Worm (Caenorhabditis elegans) whole organism, L3 larva: ENCODE measurements around the gene sra-28.

Experiments
- R02D3.7 ChIP-seq: fragments of 150-350 bp; optimal IDR thresholded peaks from 2 replicates; lab custom pipeline; 2014; ENCODE audit warnings: missing biosample characterization, missing genetic modification characterization
- ZK546.5 ChIP-seq: sonication (generic microtip); optimal IDR thresholded peaks from 2 replicates; lab custom pipeline; 2017; ENCODE audit warnings: missing biosample characterization, missing genetic modification characterization
- aly-2 ChIP-seq: fragments of 150-350 bp; optimal IDR thresholded peaks from 2 replicates; lab custom pipeline; 2014; ENCODE audit warnings: missing biosample characterization, missing genetic modification characterization
- ama-1 ChIP-seq: fragments of 150-350 bp; optimal IDR thresholded peaks from 2 replicates; lab custom pipeline; 2018
- ceh-16 ChIP-seq: sonication (generic microtip); optimal IDR thresholded peaks from 2 replicates; lab custom pipeline; 2017; ENCODE audit warnings: missing biosample characterization, missing genetic modification characterization
- ceh-28 ChIP-seq: fragments of 150-350 bp; optimal IDR thresholded peaks from 2 replicates; lab custom pipeline; 2014; ENCODE audit warnings: missing biosample characterization, missing genetic modification reagents, missing genetic modification characterization
- ceh-9 ChIP-seq: sonication (generic microtip); optimal IDR thresholded peaks from 2 replicates; lab custom pipeline; 2018; ENCODE audit warnings: missing biosample characterization, missing genetic modification characterization
- daf-12 ChIP-seq: fragments of 150-350 bp; optimal IDR thresholded peaks from 2 replicates; lab custom pipeline; 2014; ENCODE audit warnings: missing biosample characterization, missing genetic modification reagents, missing genetic modification characterization
- egl-27 ChIP-seq: sonication (generic microtip); optimal IDR thresholded peaks from 4 replicates; lab custom pipeline; 2017; ENCODE audit warnings: missing biosample characterization, missing genetic modification reagents, missing genetic modification characterization
- egl-5 ChIP-seq: fragments of 150-350 bp; optimal IDR thresholded peaks from 2 replicates; lab custom pipeline; 2017; ENCODE audit warnings: missing biosample characterization, missing genetic modification reagents, missing genetic modification characterization, inconsistent platforms
- elt-1 ChIP-seq: fragments of 150-350 bp; optimal IDR thresholded peaks from 2 replicates; lab custom pipeline; 2014; ENCODE audit warnings: missing biosample characterization, missing genetic modification characterization
- elt-2 ChIP-seq: sonication (generic microtip); optimal IDR thresholded peaks from 2 replicates; lab custom pipeline; 2016; ENCODE audit warnings: missing genetic modification reagents, mild to moderate bottlenecking, missing genetic modification characterization, missing compliant biosample characterization
- elt-3 ChIP-seq, 3 experiments: fragments of 150-350 bp in 1 of 3; sonication (generic microtip) in 2 of 3; optimal IDR thresholded peaks; 2 replicates in 2 of 3; 4 replicates in 1 of 3; lab custom pipeline; 2014 to 2017; ENCODE audit warnings: missing biosample characterization in 3 of 3, missing genetic modification characterization in 3 of 3
- eor-1 ChIP-seq, 2 experiments: fragments of 150-350 bp; optimal IDR thresholded peaks; 2 replicates each; lab custom pipeline; 2014 to 2018; ENCODE audit warnings: missing biosample characterization in 2 of 2, missing genetic modification characterization in 2 of 2
- fkh-2 ChIP-seq: fragments of 150-350 bp; optimal IDR thresholded peaks from 2 replicates; lab custom pipeline; 2014; ENCODE audit warnings: missing biosample characterization, missing genetic modification reagents, missing genetic modification characterization
- hmg-11 ChIP-seq: sonication (generic microtip); optimal IDR thresholded peaks from 2 replicates; lab custom pipeline; 2016; ENCODE audit warnings: missing genetic modification characterization, missing compliant biosample characterization
- jun-1 ChIP-seq: fragments of 150-350 bp; optimal IDR thresholded peaks from 2 replicates; lab custom pipeline; 2014; ENCODE audit warnings: missing biosample characterization, missing genetic modification reagents, missing genetic modification characterization
- lin-15B ChIP-seq: fragments of 150-350 bp; optimal IDR thresholded peaks from 2 replicates; lab custom pipeline; 2014; ENCODE audit warnings: missing biosample characterization, missing genetic modification characterization
- lin-39 ChIP-seq: fragments of 150-350 bp; optimal IDR thresholded peaks from 2 replicates; lab custom pipeline; 2018; ENCODE audit warnings: missing biosample characterization, missing genetic modification reagents, missing genetic modification characterization
- mdl-1 ChIP-seq: fragments of 150-350 bp; optimal IDR thresholded peaks from 2 replicates; lab custom pipeline; 2014; ENCODE audit warnings: missing biosample characterization, missing genetic modification characterization
- nfya-1 ChIP-seq: sonication (generic microtip); optimal IDR thresholded peaks from 2 replicates; lab custom pipeline; 2017; ENCODE audit warnings: missing genetic modification characterization, mild to moderate bottlenecking, missing compliant biosample characterization, antibody characterized with exemption, moderate library complexity; ENCODE audit not compliant: insufficient read depth
- nhr-12 ChIP-seq: fragments of 150-350 bp; optimal IDR thresholded peaks from 2 replicates; lab custom pipeline; 2014; ENCODE audit warnings: missing biosample characterization, missing genetic modification characterization
- nhr-237 ChIP-seq: fragments of 150-350 bp; optimal IDR thresholded peaks from 2 replicates; lab custom pipeline; 2014; ENCODE audit warnings: missing biosample characterization, missing genetic modification characterization
- nhr-43 ChIP-seq: sonication (generic microtip); optimal IDR thresholded peaks from 2 replicates; lab custom pipeline; 2016; ENCODE audit warnings: mild to moderate bottlenecking, missing genetic modification characterization, missing compliant biosample characterization; ENCODE audit not compliant: poor library complexity, severe bottlenecking
- nhr-67 ChIP-seq: fragments of 150-350 bp; optimal IDR thresholded peaks from 2 replicates; lab custom pipeline; 2014; ENCODE audit warnings: missing biosample characterization, missing genetic modification characterization
- pha-4 ChIP-seq: fragments of 150-350 bp; optimal IDR thresholded peaks from 2 replicates; lab custom pipeline; 2014; ENCODE audit warnings: missing biosample characterization, missing genetic modification reagents, missing genetic modification characterization
- pqm-1 ChIP-seq: fragments of 150-350 bp; optimal IDR thresholded peaks from 2 replicates; lab custom pipeline; 2017; ENCODE audit warnings: missing biosample characterization, missing genetic modification characterization, inconsistent platforms
- sea-2 ChIP-seq: fragments of 150-350 bp; sonication (generic microtip); optimal IDR thresholded peaks from 4 replicates; lab custom pipeline; 2014; ENCODE audit warnings: missing biosample characterization, missing genetic modification reagents, missing genetic modification characterization
- skn-1 ChIP-seq: fragments of 150-350 bp; optimal IDR thresholded peaks from 2 replicates; lab custom pipeline; 2014; ENCODE audit warnings: missing biosample characterization, missing genetic modification characterization
- snpc-4 ChIP-seq: fragments of 150-350 bp; optimal IDR thresholded peaks from 2 replicates; lab custom pipeline; 2014; ENCODE audit warnings: missing biosample characterization, missing genetic modification characterization
- tbx-2 ChIP-seq: sonication (generic microtip); optimal IDR thresholded peaks from 2 replicates; lab custom pipeline; 2016; ENCODE audit warnings: mild to moderate bottlenecking, missing genetic modification characterization, missing compliant biosample characterization
- unc-39 ChIP-seq: sonication (generic microtip); optimal IDR thresholded peaks from 4 replicates; lab custom pipeline; 2017; ENCODE audit warnings: missing biosample characterization, missing genetic modification characterization
- unc-62 ChIP-seq: fragments of 150-350 bp; sonication (generic microtip); optimal IDR thresholded peaks from 4 replicates; lab custom pipeline; 2014; ENCODE audit warnings: missing biosample characterization, missing genetic modification reagents, missing genetic modification characterization
- zag-1 ChIP-seq: fragments of 150-350 bp; optimal IDR thresholded peaks from 2 replicates; lab custom pipeline; 2014; ENCODE audit warnings: missing biosample characterization, missing genetic modification characterization
- ztf-11 ChIP-seq: fragments of 150-350 bp; optimal IDR thresholded peaks from 2 replicates; lab custom pipeline; 2014; ENCODE audit warnings: missing biosample characterization, missing genetic modification characterization
- ztf-4 ChIP-seq: fragments of 150-350 bp; optimal IDR thresholded peaks from 2 replicates; lab custom pipeline; 2014; ENCODE audit warnings: missing biosample characterization, missing genetic modification characterization

The sra-28 gene

DNA sequence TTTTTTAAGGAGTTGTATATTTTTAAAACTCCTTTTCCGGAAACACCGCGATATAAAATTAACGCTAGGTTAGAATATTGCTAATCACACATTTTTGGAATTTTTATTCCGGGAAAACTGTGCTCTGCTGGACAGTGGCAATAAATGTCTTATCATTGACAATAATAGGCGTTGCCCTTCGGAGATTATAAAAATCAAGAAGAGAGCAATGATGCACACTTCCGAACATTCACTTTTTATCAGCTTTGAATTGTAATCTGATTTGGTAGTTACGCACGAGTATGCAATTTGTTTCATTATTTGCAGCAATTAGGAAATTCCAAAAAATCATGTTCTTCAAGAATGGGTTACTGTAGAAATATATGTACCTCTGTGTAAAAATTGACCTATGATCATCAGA is 42.6 kb upstream of the sra-28 start:
- peak; percentile 88 for TF ChIP-seq elt-2 (tag; lab: Kevin White, UChicago)
- TF ChIP-seq pqm-1 (tag; lab: Kevin White, UChicago): peak; percentile 65
- TF ChIP-seq jun-1: peak; percentile 79
- no peak for TF ChIP-seq nfya-1 (tag; lab: Kevin White, UChicago)
- TF ChIP-seq, all 47 proteins: peak for 3

DNA sequence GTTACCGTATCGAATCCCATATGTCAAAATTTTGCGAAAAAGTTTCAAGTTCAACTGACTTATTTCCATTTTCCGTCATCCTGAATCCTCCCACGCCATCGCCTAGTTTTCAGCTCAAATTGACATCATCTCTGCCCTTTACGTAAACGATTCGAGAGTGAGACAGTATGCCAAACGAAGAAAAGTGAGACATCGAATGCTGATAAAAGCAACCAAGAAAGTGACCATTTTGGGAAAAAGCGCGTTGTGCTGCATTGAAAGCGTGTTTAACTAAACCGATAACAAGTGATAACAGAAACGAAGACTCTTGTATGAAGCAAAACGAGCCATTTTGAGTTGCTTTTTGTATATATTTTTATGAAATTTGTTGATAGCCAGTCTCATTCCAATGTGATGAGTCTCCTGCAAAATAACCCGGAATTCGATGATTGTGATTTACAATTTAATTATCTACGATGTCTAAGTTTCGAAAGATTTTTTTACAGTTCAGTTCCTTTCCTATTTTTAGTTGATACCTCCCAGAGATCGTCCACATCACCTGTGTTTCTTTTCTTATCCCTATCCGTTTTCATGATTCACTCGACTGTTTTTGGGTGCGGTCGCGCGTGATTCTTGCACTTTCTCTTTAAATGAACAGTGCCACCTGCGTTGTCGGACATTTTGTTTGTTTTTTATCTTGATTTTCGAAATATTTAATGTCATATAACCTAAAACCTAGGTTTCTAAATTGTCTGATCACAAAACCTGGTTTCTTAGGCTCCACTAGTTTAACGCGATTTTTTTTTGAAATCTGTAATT is 41.9 kb upstream of the sra-28 start:
- peak; percentile 90 for TF ChIP-seq pqm-1 (tag; lab: Kevin White, UChicago)
- no peak for TF ChIP-seq hmg-11 (tag; lab: Kevin White, UChicago)
- peak; percentile 93 for TF ChIP-seq elt-2 (tag; lab: Kevin White, UChicago)
- no peak for TF ChIP-seq unc-39 (tag; lab: Kevin White, UChicago)
- TF ChIP-seq pha-4 (tag; lab: Kevin White, UChicago): peak; percentile 36
- TF ChIP-seq ceh-28: no peak
- peak; percentile 50 for TF ChIP-seq skn-1 (tag; lab: Kevin White, UChicago)
- TF ChIP-seq ztf-4: no peak

DNA sequence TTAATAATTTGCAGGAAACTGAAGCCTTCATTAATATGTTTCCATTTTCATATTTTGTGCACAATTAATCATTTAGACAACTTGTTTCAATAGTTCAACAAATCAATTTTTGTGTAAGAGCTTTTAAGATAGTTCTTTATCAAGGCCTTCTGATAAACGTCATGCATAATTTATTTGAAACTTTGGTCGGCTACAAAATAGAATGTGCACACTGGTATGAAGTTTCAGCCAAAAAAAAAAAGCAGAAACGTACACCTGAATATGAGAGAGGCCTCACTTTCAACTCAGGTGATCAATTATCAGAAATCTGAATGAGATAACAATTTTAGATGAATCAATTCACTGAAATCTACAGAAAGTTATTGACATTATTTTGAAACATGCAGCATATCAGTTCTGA is 40.9 kb upstream of the sra-28 start:
- TF ChIP-seq lin-15B (tag; lab: Kevin White, UChicago) (no peak), fkh-2 (no peak), elt-1 (no peak), R02D3.7 (tag; lab: Kevin White, UChicago) (no peak), pqm-1 (tag; lab: Kevin White, UChicago) (peak; percentile 23), daf-12 (no peak), elt-2 (tag; lab: Kevin White, UChicago) (peak; percentile 72), ZK546.5 (tag; lab: Kevin White, UChicago) (no peak), ama-1 (lab: Kevin White, UChicago) (no peak)
- TF ChIP-seq, all 47 proteins: peak for 2

DNA sequence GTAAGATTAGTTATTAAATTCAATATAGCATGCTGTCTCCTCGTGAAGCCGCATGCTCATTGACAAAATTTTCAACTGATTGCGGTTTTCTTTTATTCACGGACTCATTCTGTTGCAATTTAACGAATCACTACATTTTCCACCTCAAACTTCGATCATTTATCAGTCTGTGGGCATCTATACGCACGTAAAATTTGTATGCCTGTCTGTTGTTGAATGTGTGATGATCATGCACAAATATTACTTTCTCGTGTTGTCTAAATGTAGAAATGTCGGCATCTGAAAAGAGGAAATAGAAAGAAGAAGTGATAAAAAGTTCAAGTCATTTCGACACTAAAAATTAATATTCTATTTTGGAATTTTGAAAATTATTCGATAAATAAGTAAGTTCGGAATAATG is 39.0 kb upstream of the sra-28 start:
- TF ChIP-seq pha-4 (tag; lab: Kevin White, UChicago) (peak; percentile 24), elt-2 (tag; lab: Kevin White, UChicago) (peak; percentile 84), ceh-9 (tag; lab: Kevin White, UChicago) (no peak), ztf-11 (tag; lab: Kevin White, UChicago) (no peak), pqm-1 (tag; lab: Kevin White, UChicago) (peak; percentile 67), nhr-43 (no peak), lin-39 (tag; lab: Kevin White, UChicago) (no peak), mdl-1 (tag; lab: Kevin White, UChicago) (peak; percentile 30)

DNA sequence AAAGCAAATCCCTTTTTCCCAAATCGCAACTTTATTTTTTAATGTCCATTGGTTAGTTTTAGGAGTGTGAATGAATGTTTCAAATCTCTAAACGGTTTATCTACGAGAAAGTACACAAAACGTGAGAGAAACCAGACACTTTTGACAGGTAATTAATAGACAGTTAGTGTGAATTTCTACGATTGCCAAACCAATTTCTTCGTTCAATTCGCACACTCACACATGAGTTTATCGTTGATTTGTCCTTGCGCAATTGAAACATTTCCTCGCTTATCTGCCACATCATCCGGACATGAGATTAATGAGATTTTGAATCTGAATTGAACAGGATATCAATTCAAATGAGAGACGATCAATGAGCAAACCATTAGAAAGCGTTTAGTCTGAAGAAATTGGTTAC is 36.7 kb upstream of the sra-28 start:
- TF ChIP-seq nhr-12 (no peak), ztf-11 (tag; lab: Kevin White, UChicago) (no peak), ceh-9 (tag; lab: Kevin White, UChicago) (no peak), ama-1 (lab: Kevin White, UChicago) (no peak), skn-1 (tag; lab: Kevin White, UChicago) (no peak), jun-1 (no peak), aly-2 (tag; lab: Kevin White, UChicago) (no peak)

DNA sequence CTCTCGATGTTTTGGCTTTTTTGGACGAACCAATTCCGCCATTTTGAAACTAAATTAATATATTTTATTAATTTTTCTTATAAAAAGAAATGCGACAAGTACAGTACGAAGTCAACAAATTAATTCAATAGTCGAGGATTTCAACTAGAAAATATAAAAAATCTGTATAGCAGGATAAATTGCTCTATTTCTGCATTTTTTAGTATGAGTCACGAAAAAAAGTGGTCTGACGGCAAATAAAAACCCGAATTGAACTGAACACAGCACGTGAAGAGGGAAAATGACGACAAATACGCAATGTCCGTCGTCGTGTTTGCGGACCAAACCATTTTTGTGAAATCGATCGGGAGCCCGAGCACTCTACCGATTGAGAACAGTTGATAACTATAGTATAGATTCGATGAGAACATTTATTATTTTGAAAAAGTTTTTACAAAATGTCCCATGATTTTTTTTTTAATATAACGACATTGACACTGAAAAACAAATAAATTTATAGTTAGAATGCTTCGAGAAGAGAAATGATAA is 35.8 kb upstream of the sra-28 start, which contains the start of gene epg-5:
Gene epg-5, minus strand, starts transcription at position 51 of the 528 bp plus-strand sequence.
- no peak for TF ChIP-seq nhr-12
- TF ChIP-seq zag-1: no peak
- no peak for TF ChIP-seq ztf-4
- TF ChIP-seq egl-27 (tag; lab: Kevin White, UChicago): no peak
- TF ChIP-seq tbx-2 (tag; lab: Kevin White, UChicago): no peak
- no peak for TF ChIP-seq sea-2 (GFP tag; lab: Kevin White, UChicago)
- TF ChIP-seq pqm-1 (tag; lab: Kevin White, UChicago): peak; percentile 47
- no peak for TF ChIP-seq ceh-16 (tag; lab: Kevin White, UChicago)
- no peak for TF ChIP-seq mdl-1 (tag; lab: Kevin White, UChicago)
- TF ChIP-seq unc-39 (tag; lab: Kevin White, UChicago): no peak
- no peak for TF ChIP-seq snpc-4 (tag; lab: Kevin White, UChicago)
- no peak for TF ChIP-seq ZK546.5 (tag; lab: Kevin White, UChicago)
- peak; percentile 41 for TF ChIP-seq egl-5 (tag; lab: Kevin White, UChicago)
- TF ChIP-seq pha-4 (tag; lab: Kevin White, UChicago): peak; percentile 68
- TF ChIP-seq nfya-1 (tag; lab: Kevin White, UChicago): peak; percentile 48
- TF ChIP-seq nhr-67 (tag; lab: Kevin White, UChicago): no peak
- no peak for TF ChIP-seq aly-2 (tag; lab: Kevin White, UChicago)
- no peak for TF ChIP-seq elt-1
- no peak for TF ChIP-seq eor-1 (tag; optimal IDR thresholded peaks at IDR 0.05; lab: Kevin White, UChicago)
- TF ChIP-seq elt-3 (tag; optimal IDR thresholded peaks at IDR 0.05; lab: Kevin White, UChicago): no peak
- no peak for TF ChIP-seq daf-12
- TF ChIP-seq ama-1 (lab: Kevin White, UChicago): no peak
- TF ChIP-seq lin-15B (tag; lab: Kevin White, UChicago): no peak
- no peak for TF ChIP-seq ztf-11 (tag; lab: Kevin White, UChicago)
- TF ChIP-seq elt-2 (tag; lab: Kevin White, UChicago): peak; percentile 62
- no peak for TF ChIP-seq ceh-28
- no peak for TF ChIP-seq lin-39 (tag; lab: Kevin White, UChicago)
- TF ChIP-seq nhr-43: no peak
- no peak for TF ChIP-seq unc-62 (GFP tag; lab: Kevin White, UChicago)
- TF ChIP-seq nhr-237: no peak
